Fruit fly (Drosophila melanogaster) whole organism, embryonic: ENCODE results near the gene mad2.

ENCODE experiments used
- Atf6 ChIP-seq: fragments of 200-800 bp; sonication (Bioruptor generic); IDR thresholded peaks from 2 replicates; pipeline ENCODE4 v1.3.6; 2022; ENCODE audit warnings: missing biosample characterization, missing genetic modification characterization
- BtbVII ChIP-seq: fragments of 200-800 bp; sonication (Bioruptor generic); optimal IDR thresholded peaks from 3 replicates; lab custom pipeline; 2017; ENCODE audit warnings: missing biosample characterization, mild to moderate bottlenecking, missing genetic modification characterization
- Bteb2 ChIP-seq: fragments of 200-800 bp; sonication (Bioruptor generic); optimal IDR thresholded peaks from 2 replicates; lab custom pipeline; 2016; ENCODE audit warnings: missing biosample characterization, missing genetic modification characterization
- CG1024 ChIP-seq: fragments of 200-800 bp; sonication (Bioruptor generic); IDR thresholded peaks from 2 replicates; pipeline ENCODE4 v1.3.6; 2022; ENCODE audit warnings: missing biosample characterization, missing genetic modification characterization
- CG10543 ChIP-seq: fragments of 200-800 bp; sonication (Bioruptor generic); optimal IDR thresholded peaks from 3 replicates; lab custom pipeline; 2017; ENCODE audit warnings: missing biosample characterization, mild to moderate bottlenecking, missing genetic modification characterization, moderate library complexity
- CG10654 ChIP-seq: fragments of 200-800 bp; sonication (Bioruptor generic); optimal IDR thresholded peaks from 2 replicates; lab custom pipeline; 2016; ENCODE audit warnings: missing biosample characterization, missing genetic modification characterization
- CG11085 ChIP-seq: fragments of 200-800 bp; sonication (Bioruptor generic); IDR thresholded peaks from 2 replicates; pipeline ENCODE4 v1.3.6; 2022; ENCODE audit warnings: missing biosample characterization, missing genetic modification characterization
- CG11504 ChIP-seq: fragments of 200-800 bp; sonication (Bioruptor generic); optimal IDR thresholded peaks from 3 replicates; lab custom pipeline; 2019; ENCODE audit warnings: missing biosample characterization, mild to moderate bottlenecking, missing genetic modification characterization, moderate library complexity
- CG13424 ChIP-seq: fragments of 200-800 bp; sonication (Bioruptor generic); optimal IDR thresholded peaks from 2 replicates; lab custom pipeline; 2019; ENCODE audit warnings: missing biosample characterization, mild to moderate bottlenecking, missing genetic modification characterization, moderate library complexity
- CG14860 ChIP-seq: fragments of 200-800 bp; sonication (Bioruptor generic); IDR thresholded peaks from 3 replicates; pipeline ENCODE4 v1.3.6; 2022; ENCODE audit warnings: missing biosample characterization, missing genetic modification characterization; ENCODE audit not compliant: partially characterized antibody
- CG1602 ChIP-seq: fragments of 200-800 bp; sonication (Bioruptor generic); optimal IDR thresholded peaks from 3 replicates; lab custom pipeline; 2016; ENCODE audit warnings: missing biosample characterization, missing genetic modification characterization
- CG1647 ChIP-seq: fragments of 200-800 bp; sonication (Bioruptor generic); optimal IDR thresholded peaks from 3 replicates; lab custom pipeline; 2016; ENCODE audit warnings: missing biosample characterization, missing genetic modification characterization
- CG17328 ChIP-seq: fragments of 200-800 bp; sonication (Bioruptor generic); IDR thresholded peaks from 2 replicates; pipeline ENCODE4 v1.3.6; 2022; ENCODE audit warnings: missing biosample characterization, missing genetic modification characterization
- CG2120 ChIP-seq: fragments of 200-800 bp; sonication (Bioruptor generic); optimal IDR thresholded peaks from 3 replicates; lab custom pipeline; 2016; ENCODE audit warnings: missing biosample characterization, missing genetic modification characterization
- CG31441 ChIP-seq: fragments of 200-800 bp; sonication (Bioruptor generic); IDR thresholded peaks from 2 replicates; pipeline ENCODE4 v1.3.6; 2022; ENCODE audit warnings: missing biosample characterization, missing genetic modification characterization
- CG32767 ChIP-seq: fragments of 200-800 bp; sonication (Bioruptor generic); IDR thresholded peaks from 2 replicates; pipeline ENCODE4 v1.3.6; 2022; ENCODE audit warnings: missing biosample characterization, missing genetic modification characterization
- CG32772 ChIP-seq: fragments of 200-800 bp; sonication (Bioruptor generic); IDR thresholded peaks from 2 replicates; pipeline ENCODE4 v1.3.6; 2022; ENCODE audit warnings: missing biosample characterization, missing genetic modification characterization
- CG34376 ChIP-seq: fragments of 200-800 bp; sonication (Bioruptor generic); optimal IDR thresholded peaks from 2 replicates; lab custom pipeline; 2018; ENCODE audit warnings: missing biosample characterization, mild to moderate bottlenecking, missing genetic modification characterization
- CG3995 ChIP-seq: fragments of 200-800 bp; sonication (Bioruptor generic); optimal IDR thresholded peaks from 3 replicates; lab custom pipeline; 2016; ENCODE audit warnings: missing biosample characterization, missing genetic modification characterization
- CG6254 ChIP-seq: fragments of 200-800 bp; sonication (Bioruptor generic); optimal IDR thresholded peaks from 3 replicates; lab custom pipeline; 2017; ENCODE audit warnings: mild to moderate bottlenecking, missing biosample characterization, missing genetic modification reagents, missing genetic modification characterization
- CG9215 ChIP-seq: fragments of 200-800 bp; sonication (Bioruptor generic); IDR thresholded peaks from 2 replicates; pipeline ENCODE4 v1.3.6; 2022; ENCODE audit warnings: missing biosample characterization, missing genetic modification characterization
- CTCF ChIP-seq: fragments of 200-800 bp; sonication (Bioruptor generic); optimal IDR thresholded peaks from 2 replicates; lab custom pipeline; 2017; ENCODE audit warnings: missing biosample characterization, mild to moderate bottlenecking, missing genetic modification characterization, moderate library complexity
- Dek ChIP-seq: fragments of 200-800 bp; sonication (Bioruptor generic); optimal IDR thresholded peaks from 3 replicates; lab custom pipeline; 2019; ENCODE audit warnings: missing biosample characterization, mild to moderate bottlenecking, missing genetic modification characterization, moderate library complexity
- Dp ChIP-seq: fragments of 200-800 bp; sonication (Bioruptor generic); optimal IDR thresholded peaks from 2 replicates; lab custom pipeline; 2018; ENCODE audit warnings: missing biosample characterization, mild to moderate bottlenecking, missing genetic modification characterization, moderate library complexity
- Gug ChIP-seq: fragments of 200-800 bp; sonication (Bioruptor generic); IDR thresholded peaks from 4 replicates; pipeline ENCODE4 v1.3.6; 2022; ENCODE audit warnings: missing biosample characterization, missing genetic modification characterization
- Hand ChIP-seq: fragments of 200-800 bp; sonication (Bioruptor generic); optimal IDR thresholded peaks from 2 replicates; lab custom pipeline; 2017; ENCODE audit warnings: mild to moderate bottlenecking, missing biosample characterization, missing genetic modification reagents, missing genetic modification characterization
- Meics ChIP-seq: fragments of 200-800 bp; sonication (Bioruptor generic); optimal IDR thresholded peaks from 2 replicates; lab custom pipeline; 2017; ENCODE audit warnings: missing biosample characterization, mild to moderate bottlenecking, missing genetic modification characterization
- NFAT ChIP-seq: fragments of 200-800 bp; sonication (Bioruptor generic); IDR thresholded peaks from 2 replicates; pipeline ENCODE4 v1.3.6; 2022; ENCODE audit warnings: missing biosample characterization, missing genetic modification characterization
- Oaz ChIP-seq: fragments of 200-800 bp; sonication (Bioruptor generic); IDR thresholded peaks from 2 replicates; pipeline ENCODE4 v1.3.6; 2022; ENCODE audit warnings: missing biosample characterization, missing genetic modification characterization
- Opbp ChIP-seq: fragments of 200-800 bp; sonication (Bioruptor generic); IDR thresholded peaks from 3 replicates; pipeline ENCODE4 v1.3.6; 2022; ENCODE audit warnings: missing biosample characterization, missing genetic modification characterization; ENCODE audit not compliant: partially characterized antibody
- Side ChIP-seq: fragments of 200-800 bp; sonication (Bioruptor generic); optimal IDR thresholded peaks from 2 replicates; lab custom pipeline; 2016; ENCODE audit warnings: missing biosample characterization, missing genetic modification characterization
- Xrp1 ChIP-seq: fragments of 200-800 bp; sonication (Bioruptor generic); IDR thresholded peaks from 2 replicates; pipeline ENCODE4 v1.3.6; 2022; ENCODE audit warnings: missing biosample characterization, missing genetic modification characterization
- YL-1 ChIP-seq: fragments of 200-800 bp; sonication (Bioruptor generic); optimal IDR thresholded peaks from 3 replicates; lab custom pipeline; 2017; ENCODE audit warnings: missing biosample characterization, mild to moderate bottlenecking, missing genetic modification characterization
- bcd ChIP-seq: fragments of 200-800 bp; sonication (Bioruptor generic); optimal IDR thresholded peaks from 2 replicates; lab custom pipeline; 2017; ENCODE audit warnings: missing biosample characterization, mild to moderate bottlenecking, missing genetic modification characterization
- btn ChIP-seq: fragments of 200-800 bp; sonication (Bioruptor generic); optimal IDR thresholded peaks from 2 replicates; lab custom pipeline; 2016; ENCODE audit warnings: missing biosample characterization, missing genetic modification characterization
- dimm ChIP-seq: fragments of 200-800 bp; sonication (Bioruptor generic); IDR thresholded peaks from 2 replicates; pipeline ENCODE4 v1.3.6; 2022; ENCODE audit warnings: missing biosample characterization, missing genetic modification characterization
- dm ChIP-seq: fragments of 200-800 bp; sonication (Bioruptor generic); optimal IDR thresholded peaks from 3 replicates; lab custom pipeline; 2016; ENCODE audit warnings: missing biosample characterization, missing genetic modification characterization
- gce ChIP-seq: fragments of 200-800 bp; sonication (Bioruptor generic); IDR thresholded peaks from 3 replicates; pipeline ENCODE4 v1.3.6; 2022; ENCODE audit warnings: missing biosample characterization, missing genetic modification characterization
- gem ChIP-seq: fragments of 200-800 bp; sonication (Bioruptor generic); optimal IDR thresholded peaks from 2 replicates; lab custom pipeline; 2019; ENCODE audit warnings: missing biosample characterization, mild to moderate bottlenecking, missing genetic modification characterization, moderate library complexity
- lola ChIP-seq, 3 experiments: fragments of >200 bp in 2 of 3; fragments of 200-800 bp in 1 of 3; sonication (Bioruptor generic) in 1 of 3; optimal IDR thresholded peaks; 2 replicates each; lab custom pipeline; 2017 to 2019; ENCODE audit warnings: missing biosample characterization in 3 of 3, missing genetic modification characterization in 3 of 3, mild to moderate bottlenecking in 1 of 3, moderate library complexity in 1 of 3
- onecut ChIP-seq: fragments of 200-800 bp; sonication (Bioruptor generic); IDR thresholded peaks from 2 replicates; pipeline ENCODE4 v1.3.6; 2022; ENCODE audit warnings: missing biosample characterization, missing genetic modification characterization
- pan ChIP-seq, 4 experiments: fragments of >200 bp in 3 of 4; fragments of 200-800 bp in 1 of 4; sonication (Bioruptor generic) in 1 of 4; optimal IDR thresholded peaks in 3 of 4; IDR thresholded peaks in 1 of 4; 2 replicates each; pipeline versions ENCODE4 v1.3.6 to Lab custom; 2017 to 2022; ENCODE audit warnings: missing biosample characterization in 2 of 4, missing genetic modification characterization in 2 of 4, mixed read lengths in 1 of 4
- repo ChIP-seq: fragments of 200-800 bp; sonication (Bioruptor generic); optimal IDR thresholded peaks from 2 replicates; lab custom pipeline; 2016; ENCODE audit warnings: missing biosample characterization, missing genetic modification characterization
- sc ChIP-seq, 3 experiments: fragments of >200 bp in 2 of 3; fragments of 200-800 bp in 1 of 3; sonication (Bioruptor generic) in 1 of 3; optimal IDR thresholded peaks; 2 replicates in 2 of 3; 3 replicates in 1 of 3; lab custom pipeline; 2017; ENCODE audit warnings: mild to moderate bottlenecking in 1 of 3, missing biosample characterization in 1 of 3, missing genetic modification characterization in 1 of 3, missing genetic modification reagents in 1 of 3
- sug ChIP-seq: fragments of 200-800 bp; optimal IDR thresholded peaks from 2 replicates; lab custom pipeline; 2019; ENCODE audit warnings: missing biosample characterization, mild to moderate bottlenecking, missing genetic modification characterization, moderate library complexity
- usp ChIP-seq: fragments of >200 bp; optimal IDR thresholded peaks from 2 replicates; lab custom pipeline; 2017; ENCODE audit warnings: missing biosample characterization, missing genetic modification characterization
- vvl ChIP-seq: fragments of 200-800 bp; sonication (Bioruptor generic); IDR thresholded peaks from 2 replicates; pipeline ENCODE4 v1.3.6; 2022; ENCODE audit warnings: missing biosample characterization, missing genetic modification characterization
- zfh1 ChIP-seq: fragments of 200-800 bp; sonication (Bioruptor generic); IDR thresholded peaks from 3 replicates; pipeline ENCODE4 v1.3.6; 2022; ENCODE audit warnings: missing biosample characterization, missing genetic modification characterization
- zfh2 ChIP-seq: fragments of 200-800 bp; sonication (Bioruptor generic); optimal IDR thresholded peaks from 2 replicates; lab custom pipeline; 2016; ENCODE audit warnings: missing biosample characterization, missing genetic modification characterization

The mad2 gene

dm6 chr3L:5823763-5824445 lies 11.0 kb upstream of the mad2 start (continued):
- TF ChIP-seq Bteb2 (GFP tag; lab: Kevin White, UChicago) (peak; percentile 53), BtbVII (GFP tag; lab: Kevin White, UChicago) (peak; percentile 84), Hand (no peak), zfh2 (no peak), onecut (GFP tag; lab: Robert Waterston, UW) (peak; percentile 82), CG13424 (peak; percentile 68), CTCF (GFP tag; lab: Kevin White, UChicago) (peak; percentile 68), repo (peak; percentile 78), CG32772 (GFP tag; lab: Robert Waterston, UW) (peak; percentile 17; the same call in 1 of the 2 replicates), CG14860 (GFP tag; lab: Robert Waterston, UW) (no peak), gce (peak; percentile 74; the same call in 1 of the 3 replicates), CG10654 (GFP tag; lab: Kevin White, UChicago) (peak; percentile 85), CG34376 (GFP tag; lab: Kevin White, UChicago) (no peak), pan (optimal IDR thresholded peaks at IDR 0.05; lab: Kevin White, UChicago) (no peak), pan (GFP tag; optimal IDR thresholded peaks at IDR 0.05 in 1 of 2, IDR thresholded peaks at IDR 0.05 in 1 of 2) (peak in 1 of 2 experiments; percentile 30), btn (peak; percentile 90), CG11504 (tag; lab: Kevin White, UChicago) (peak; percentile 80), dimm (GFP tag; lab: Robert Waterston, UW) (no peak), CG1647 (GFP tag; lab: Kevin White, UChicago) (peak; percentile 78), CG31441 (GFP tag; lab: Robert Waterston, UW) (peak; percentile 87), YL-1 (peak; percentile 77), CG3995 (GFP tag; lab: Kevin White, UChicago) (no peak), Gug (GFP tag; lab: Robert Waterston, UW) (no peak), Dp (GFP tag; lab: Kevin White, UChicago) (no peak), CG32767 (GFP tag; lab: Robert Waterston, UW) (peak; percentile 50; the same call in 1 of the 2 replicates), Dek (tag; lab: Kevin White, UChicago) (no peak), CG1602 (GFP tag; lab: Kevin White, UChicago) (peak; percentile 80), Meics (GFP tag; lab: Kevin White, UChicago) (peak; percentile 78), Atf6 (peak; percentile 36; the same call in 1 of the 2 replicates), vvl (peak; percentile 72), CG10543 (peak; percentile 61), NFAT (GFP tag; lab: Robert Waterston, UW) (no peak), gem (tag; lab: Kevin White, UChicago) (peak; percentile 86), CG9215 (no peak), zfh1 (GFP tag; lab: Robert Waterston, UW) (peak; percentile 82), Oaz (GFP tag; lab: Robert Waterston, UW) (no peak), sug (peak; percentile 14), CG11085 (GFP tag; lab: Robert Waterston, UW) (no peak), Side (GFP tag; lab: Kevin White, UChicago) (peak; percentile 82), Opbp (GFP tag; lab: Robert Waterston, UW) (no peak), CG6254 (peak; percentile 85), usp (GFP tag; lab: Kevin White, UChicago) (no peak), CG17328 (GFP tag; lab: Robert Waterston, UW) (peak; percentile 46; the same call in 1 of the 2 replicates), lola (GFP tag; optimal IDR thresholded peaks at IDR 0.05; lab: Kevin White, UChicago) (peak in 1 of 3 experiments; percentile 82), dm (GFP tag; lab: Kevin White, UChicago) (peak; percentile 62), CG1024 (GFP tag; lab: Robert Waterston, UW) (peak; percentile 65; the same call in 1 of the 2 replicates), bcd (GFP tag; lab: Kevin White, UChicago) (peak; percentile 78), sc (optimal IDR thresholded peaks at IDR 0.05; lab: Kevin White, UChicago) (no peak), sc (GFP tag; optimal IDR thresholded peaks at IDR 0.05; lab: Kevin White, UChicago) (peak; percentile 91), CG2120 (GFP tag; lab: Kevin White, UChicago) (peak; percentile 38), Xrp1 (GFP tag; lab: Robert Waterston, UW) (peak; percentile 86)
